Worm (Caenorhabditis elegans) whole organism, L3 larva: ENCODE results near the gene rad-54.L2.

Experiments used
- R02D3.7 ChIP-seq: fragments of 150-350 bp; optimal IDR thresholded peaks from 2 replicates; lab custom pipeline; 2014; ENCODE audit warnings: missing biosample characterization, missing genetic modification characterization
- ZK546.5 ChIP-seq: sonication (generic microtip); optimal IDR thresholded peaks from 2 replicates; lab custom pipeline; 2017; ENCODE audit warnings: missing biosample characterization, missing genetic modification characterization
- ceh-82 ChIP-seq: fragments of 150-350 bp; optimal IDR thresholded peaks from 2 replicates; lab custom pipeline; 2014; ENCODE audit warnings: missing biosample characterization, missing genetic modification characterization
- elt-2 ChIP-seq: sonication (generic microtip); optimal IDR thresholded peaks from 2 replicates; lab custom pipeline; 2016; ENCODE audit warnings: missing genetic modification reagents, mild to moderate bottlenecking, missing genetic modification characterization, missing compliant biosample characterization
- fos-1 ChIP-seq: fragments of 150-350 bp; optimal IDR thresholded peaks from 2 replicates; lab custom pipeline; 2014; ENCODE audit warnings: missing biosample characterization, missing genetic modification characterization
- lin-15B ChIP-seq: fragments of 150-350 bp; optimal IDR thresholded peaks from 2 replicates; lab custom pipeline; 2014; ENCODE audit warnings: missing biosample characterization, missing genetic modification characterization
- nhr-12 ChIP-seq: fragments of 150-350 bp; optimal IDR thresholded peaks from 2 replicates; lab custom pipeline; 2014; ENCODE audit warnings: missing biosample characterization, missing genetic modification characterization
- nhr-237 ChIP-seq: fragments of 150-350 bp; optimal IDR thresholded peaks from 2 replicates; lab custom pipeline; 2014; ENCODE audit warnings: missing biosample characterization, missing genetic modification characterization
- nhr-76 ChIP-seq: fragments of 150-350 bp; sonication (generic microtip); optimal IDR thresholded peaks from 5 replicates; lab custom pipeline; 2014; ENCODE audit warnings: missing biosample characterization, missing genetic modification characterization
- snpc-4 ChIP-seq: fragments of 150-350 bp; optimal IDR thresholded peaks from 2 replicates; lab custom pipeline; 2014; ENCODE audit warnings: missing biosample characterization, missing genetic modification characterization

ce11 chrIV:8867562-8867961 lies 26.3 kb upstream of the rad-54.L2 start:
- TF ChIP-seq ceh-82 (tag; lab: Kevin White, UChicago) = no peak
- no peak for TF ChIP-seq R02D3.7
- TF ChIP-seq lin-15B (tag; lab: Kevin White, UChicago) = no peak
- no peak for TF ChIP-seq fos-1 (tag; lab: Kevin White, UChicago)
- TF ChIP-seq nhr-76 (tag; lab: Kevin White, UChicago) = no peak
- TF ChIP-seq elt-2 = peak; percentile 51
- no peak for TF ChIP-seq snpc-4 (tag; lab: Kevin White, UChicago)
- TF ChIP-seq ZK546.5 (tag; lab: Kevin White, UChicago) = no peak
- TF ChIP-seq nhr-237 = no peak
- TF ChIP-seq nhr-12 (tag; lab: Kevin White, UChicago) = no peak
